Fruit fly (Drosophila melanogaster): ENCODE measurements around the gene sick.

sick gene

DNA sequence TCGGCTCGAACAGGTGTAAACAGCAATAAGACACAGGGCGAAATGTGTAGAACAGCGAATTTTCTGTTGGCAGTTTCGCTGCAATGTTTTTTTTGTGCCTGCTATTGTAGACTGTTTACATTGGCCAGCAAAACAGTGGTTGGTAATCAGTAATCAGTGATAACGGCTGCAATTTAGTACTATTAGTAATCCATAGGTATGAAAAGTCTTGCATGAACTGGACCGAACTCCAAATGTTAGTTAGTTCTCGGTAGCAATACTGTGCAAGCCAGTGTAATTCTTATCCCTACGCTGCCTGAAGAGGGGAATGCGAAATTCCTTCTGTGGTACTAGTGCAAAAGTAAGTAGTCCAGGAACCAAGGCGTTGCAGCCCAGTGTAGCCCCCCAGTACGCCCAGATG is 7.4 kb upstream of the sick start:
- TF ChIP-seq CG17801 (GFP tag; optimal IDR thresholded peaks at IDR 0.05; ENCODE audit: partially characterized antibody) = no peak

DNA sequence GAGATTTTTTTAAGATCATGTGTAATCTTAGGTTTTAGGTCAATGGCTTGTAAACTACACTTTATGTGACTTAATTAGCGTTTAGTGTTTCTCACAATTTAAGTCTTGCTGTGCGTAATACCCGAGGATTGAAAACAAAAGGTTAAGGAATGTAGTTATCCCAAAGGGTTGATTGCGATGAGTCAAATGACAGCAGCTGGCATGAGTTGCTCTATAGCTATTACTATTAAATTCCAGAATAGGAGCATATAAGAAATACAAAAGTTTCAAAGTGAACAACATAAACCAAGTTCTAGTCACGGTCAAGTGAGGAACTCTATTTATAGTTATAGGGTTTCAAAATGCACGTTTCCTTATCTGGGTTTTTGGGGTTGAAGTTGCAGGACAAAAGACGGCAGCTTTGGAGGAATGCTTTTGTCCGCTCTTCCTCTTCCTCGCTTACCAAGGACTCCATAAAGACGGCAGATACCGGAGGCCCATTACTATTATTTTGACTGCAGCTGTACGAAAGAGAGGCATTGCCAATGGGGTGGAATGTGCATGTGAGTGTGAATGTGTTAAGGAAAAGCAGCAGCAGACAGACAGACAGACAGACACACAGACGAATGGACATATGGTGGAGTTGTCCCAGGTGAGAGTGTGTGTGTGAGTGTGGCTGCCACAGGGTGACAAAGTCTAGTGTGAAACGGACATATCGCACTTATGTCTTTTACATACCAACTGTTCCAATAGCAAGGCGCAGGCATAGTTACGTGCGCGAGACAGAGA is 5.4 kb upstream of the sick start:
- no peak for TF ChIP-seq CG17801 (GFP tag; optimal IDR thresholded peaks at IDR 0.05; ENCODE audit: partially characterized antibody)

DNA sequence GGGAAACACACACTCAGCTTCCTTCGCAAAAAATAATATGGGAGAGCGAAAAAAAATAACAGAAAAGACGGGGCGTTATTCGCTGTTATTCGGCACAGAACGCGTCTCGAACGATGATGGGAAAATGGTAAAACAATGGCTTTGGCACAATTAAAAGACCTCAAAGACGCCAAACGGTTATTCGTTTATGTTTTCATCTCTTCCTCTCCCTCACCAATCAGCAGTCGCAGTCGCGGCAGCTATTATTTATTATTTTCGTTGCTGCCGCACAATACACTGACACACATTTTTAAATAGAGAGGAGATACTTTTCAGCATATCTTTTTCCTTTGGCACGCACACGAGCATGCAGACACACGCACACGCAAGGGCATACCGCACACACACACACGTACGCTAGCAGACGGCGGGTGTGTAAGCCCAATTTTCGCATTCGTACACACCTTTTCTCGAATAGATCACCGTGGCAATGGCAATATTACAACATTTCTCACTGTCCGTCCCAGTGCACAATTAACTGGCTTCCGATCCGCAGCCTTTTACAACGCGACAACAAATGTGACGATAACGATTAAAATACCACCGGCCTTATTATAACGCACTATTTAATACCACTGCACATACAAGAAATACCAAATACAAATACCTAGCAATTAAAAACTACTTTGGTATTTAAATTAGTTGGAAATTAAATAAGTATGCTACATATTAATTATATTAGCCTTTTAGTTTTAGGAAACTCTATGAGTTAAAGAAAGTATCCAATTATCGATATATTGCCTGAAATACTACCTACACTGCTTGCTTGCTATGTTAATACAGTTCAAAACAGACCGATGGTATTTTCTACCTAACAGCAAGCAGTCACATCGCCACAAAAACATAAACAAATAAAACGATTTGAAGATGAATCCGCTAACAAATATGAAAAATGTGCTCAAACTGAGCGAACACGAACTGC is 4.6 kb upstream of the sick start, which contains the start of the genes CdGAPr and CG10466:
Gene CdGAPr (minus strand): TSS at position 562 of the 961 bp plus-strand sequence.
Gene CG10466 (plus strand): TSS at position 784 of the 961 bp plus-strand sequence.
- peak; percentile 9 for TF ChIP-seq CG17801 (GFP tag; optimal IDR thresholded peaks at IDR 0.05; ENCODE audit: partially characterized antibody)

DNA sequence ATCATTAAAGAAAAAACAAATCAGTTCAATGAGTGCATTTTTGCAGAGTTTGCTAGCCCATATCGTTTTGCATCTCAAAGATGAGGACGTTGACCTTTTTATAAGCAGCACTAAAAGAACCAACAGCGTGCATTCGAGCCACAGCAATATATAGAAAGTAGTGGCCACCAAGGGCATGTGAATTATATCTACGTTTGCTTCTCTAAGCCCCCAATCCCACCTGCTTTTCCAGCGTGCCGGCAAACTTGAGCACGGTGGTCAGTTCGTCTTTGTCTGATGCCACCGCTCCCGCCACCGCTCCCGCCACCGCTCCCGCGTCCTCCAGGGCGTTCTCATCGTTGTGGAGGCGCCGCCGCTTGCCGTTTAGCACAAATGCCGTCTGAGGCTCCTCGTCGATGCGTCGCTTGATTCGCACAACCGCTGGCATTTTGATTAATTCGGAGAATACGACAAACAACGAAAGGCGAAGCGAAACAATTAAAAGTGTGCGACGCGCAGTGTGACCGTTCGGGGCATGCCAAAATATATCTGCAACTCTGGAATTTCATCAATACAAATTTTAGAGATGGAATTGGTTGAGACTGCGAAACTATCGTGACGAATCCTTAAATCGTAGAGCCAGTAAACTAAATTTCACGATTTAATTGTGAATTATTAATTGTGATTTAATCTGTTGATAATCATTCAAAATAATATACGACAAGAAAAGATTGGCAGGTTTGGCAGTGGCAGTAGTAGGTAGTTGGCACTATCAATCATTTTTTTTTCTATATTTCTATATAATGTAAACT is 650 bp upstream of the sick start:
- peak; percentile 11 for TF ChIP-seq CG17801 (GFP tag; optimal IDR thresholded peaks at IDR 0.05; ENCODE audit: partially characterized antibody)

DNA sequence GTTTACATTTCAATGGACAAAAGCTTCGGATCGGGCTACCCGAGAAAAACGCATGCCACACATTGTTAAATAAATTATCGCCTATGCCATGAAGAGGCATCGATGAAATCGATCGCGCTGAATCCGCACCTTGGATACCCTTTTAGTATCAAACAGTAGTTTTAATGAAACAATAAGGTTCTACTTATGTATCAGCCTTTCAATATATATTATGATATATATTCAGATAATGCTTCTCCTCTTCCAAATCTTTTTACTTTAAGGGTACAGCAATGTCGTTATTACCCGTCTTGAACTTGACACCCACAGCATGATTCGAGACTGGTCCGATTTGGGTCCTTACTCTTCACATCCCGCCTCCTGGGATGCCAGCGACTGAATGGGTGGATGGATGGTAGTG is 3.8 kb downstream of the sick start:
- no peak for TF ChIP-seq CG17801 (GFP tag; optimal IDR thresholded peaks at IDR 0.05; ENCODE audit: partially characterized antibody)

DNA sequence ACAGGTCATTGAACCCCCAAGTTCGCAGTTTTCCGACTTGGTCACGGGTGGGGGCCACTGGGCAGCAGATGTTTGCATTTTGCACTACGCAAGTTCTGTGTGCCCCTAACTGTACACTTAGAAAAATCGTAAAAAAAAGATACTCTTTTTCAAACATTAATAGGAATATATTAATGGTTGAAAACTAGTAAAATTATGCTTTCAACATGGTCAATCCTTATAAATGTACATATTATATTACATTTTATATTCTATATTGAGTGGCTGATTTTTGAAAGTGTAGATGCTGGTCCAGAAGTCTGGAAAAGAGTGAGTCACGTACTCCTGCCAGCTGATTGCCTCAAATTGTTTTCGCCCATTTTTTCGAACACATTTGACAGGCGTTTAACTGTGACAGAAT is 4.5 kb downstream of the sick start:
- TF ChIP-seq CG17801 (GFP tag; optimal IDR thresholded peaks at IDR 0.05; ENCODE audit: partially characterized antibody) = no peak

DNA sequence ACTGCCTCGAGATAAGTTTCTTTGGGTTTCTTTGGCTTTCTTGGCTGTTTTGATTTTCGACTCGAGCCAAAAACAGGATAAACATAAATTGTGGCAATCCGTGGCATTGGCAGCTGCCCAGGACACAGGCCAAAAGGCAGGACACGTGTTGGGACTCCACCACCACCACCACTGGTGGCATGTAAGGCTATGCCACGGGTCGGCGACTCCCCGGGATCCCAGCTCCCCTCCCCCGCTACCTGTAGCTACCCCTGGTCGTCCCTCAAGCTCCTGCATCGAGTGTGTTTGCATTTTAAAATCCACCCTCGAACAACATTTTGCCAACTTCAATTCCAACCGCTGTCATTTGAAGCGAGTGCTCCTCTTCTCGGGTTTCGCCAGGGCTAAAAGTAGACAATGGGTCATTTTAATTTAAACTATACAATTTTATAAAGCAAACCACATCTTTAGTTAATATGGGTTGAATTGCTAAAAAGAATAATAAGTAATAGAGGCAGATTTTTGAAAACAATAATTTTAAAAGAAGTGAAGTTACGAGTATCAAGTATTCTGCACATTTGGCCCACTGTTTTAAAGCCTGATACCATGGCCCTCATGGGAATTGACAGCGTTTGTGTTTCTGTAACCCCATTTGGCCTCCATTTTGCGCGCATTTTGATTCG is 5.9 kb downstream of the sick start:
- TF ChIP-seq CG17801 (GFP tag; optimal IDR thresholded peaks at IDR 0.05; ENCODE audit: partially characterized antibody) = no peak

DNA sequence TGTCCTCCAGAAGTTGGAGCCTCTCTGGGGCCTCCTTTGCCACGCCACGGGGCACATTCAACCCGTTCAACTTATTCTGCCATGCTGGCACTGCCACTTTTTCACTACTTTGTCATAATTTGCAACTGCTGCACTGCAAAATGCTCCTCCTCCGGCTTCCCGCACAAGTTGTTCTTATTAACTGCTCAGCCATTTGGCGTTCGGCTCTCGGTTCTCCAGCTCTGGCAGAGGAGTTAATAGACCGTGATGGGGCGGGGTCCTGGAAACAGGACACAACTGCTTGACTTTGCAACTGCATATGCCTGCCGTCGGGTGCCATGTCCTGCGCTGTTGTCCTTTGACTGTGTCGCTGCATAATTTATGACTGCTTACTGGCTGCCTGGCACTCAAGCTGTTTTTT is 8.8 kb downstream of the sick start:
- TF ChIP-seq CG17801 (GFP tag; optimal IDR thresholded peaks at IDR 0.05; ENCODE audit: partially characterized antibody) = no peak

DNA sequence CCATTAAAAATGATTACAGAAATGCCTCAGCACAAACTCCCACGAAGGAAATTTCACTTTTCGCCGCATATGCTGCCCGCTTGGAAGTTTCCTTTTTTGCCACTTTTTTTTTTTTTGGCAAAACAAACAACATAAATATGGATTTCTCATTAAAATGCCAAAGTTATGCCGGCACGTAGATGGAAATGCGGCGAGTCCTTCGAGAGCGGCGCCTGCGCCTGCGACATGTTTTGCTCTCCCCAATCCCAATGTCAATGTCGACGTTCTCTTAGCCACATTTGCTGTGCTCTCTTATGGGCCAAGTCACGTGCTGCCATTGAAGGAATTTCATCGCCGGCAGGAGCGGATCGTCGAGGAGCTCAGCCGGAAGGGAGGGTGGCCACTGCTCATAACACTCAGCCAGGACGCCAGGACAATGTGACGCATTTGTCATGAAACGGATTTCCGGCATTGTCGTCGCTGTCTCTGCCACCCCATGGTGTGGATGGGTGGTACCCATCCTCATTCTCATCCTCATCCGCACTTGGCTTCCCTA is 13.4 kb downstream of the sick start:
- no peak for TF ChIP-seq CG17801 (GFP tag; optimal IDR thresholded peaks at IDR 0.05; ENCODE audit: partially characterized antibody)

DNA sequence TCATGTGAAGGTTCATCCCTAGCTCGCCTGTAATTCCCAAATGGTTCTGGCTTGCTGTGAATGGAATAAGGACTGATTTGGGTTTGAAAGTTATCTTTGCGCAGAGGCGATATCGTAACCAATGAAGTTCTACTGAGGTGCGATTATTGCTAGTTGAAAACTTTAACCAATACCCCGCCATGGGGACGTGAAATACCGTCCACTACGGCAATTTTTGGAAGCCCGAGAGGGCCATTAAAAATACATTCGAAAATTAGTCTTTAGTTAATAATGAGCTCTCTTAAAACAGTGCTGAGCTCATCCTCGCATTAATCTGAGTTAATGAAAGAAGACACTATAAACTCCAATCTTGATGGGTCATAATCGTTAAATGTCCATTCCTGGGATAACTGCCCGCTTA is 14.5 kb downstream of the sick start:
- TF ChIP-seq CG17801 (GFP tag; optimal IDR thresholded peaks at IDR 0.05; ENCODE audit: partially characterized antibody) = no peak

DNA sequence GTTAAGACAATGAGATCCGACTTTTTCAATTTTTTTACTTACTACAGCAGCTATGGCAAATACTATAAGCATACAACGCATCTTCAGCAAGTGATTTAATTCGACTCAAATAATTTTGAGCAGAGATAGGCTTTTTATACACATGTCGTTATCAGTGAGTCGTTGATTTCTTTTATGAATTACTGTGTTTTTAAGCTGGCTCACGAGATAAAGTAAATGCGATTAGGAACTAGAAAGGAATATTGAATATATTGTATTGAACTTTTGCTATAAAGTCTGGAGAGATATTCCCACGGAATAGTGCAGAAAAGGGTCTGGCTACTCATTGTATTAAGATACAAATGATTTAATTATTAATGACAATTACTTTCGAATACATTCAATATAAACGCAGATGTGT is 18.3 kb downstream of the sick start, which contains the start of gene CG13962:
Gene CG13962 (minus strand): TSS at position 101 of the 400 bp plus-strand sequence.
- TF ChIP-seq CG17801 (GFP tag; optimal IDR thresholded peaks at IDR 0.05; ENCODE audit: partially characterized antibody) = no peak

DNA sequence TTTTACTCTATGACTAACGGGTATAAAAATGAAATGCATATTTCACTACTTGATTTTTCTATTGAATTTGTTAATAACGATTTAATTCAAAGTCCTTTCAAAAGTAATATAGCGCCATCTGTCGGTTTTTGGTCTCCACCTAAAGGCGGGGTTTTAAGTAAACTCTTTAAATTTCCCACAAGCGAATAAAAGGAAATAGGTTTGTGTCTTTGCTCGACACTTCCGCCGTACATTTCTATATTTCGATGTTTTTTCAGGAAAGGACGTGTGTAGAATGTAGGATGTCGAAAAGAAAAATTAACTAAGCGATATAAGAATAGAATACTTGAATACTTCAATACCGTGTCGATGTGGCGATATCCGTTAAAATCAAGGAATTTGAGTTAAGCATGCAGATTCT is 21.0 kb downstream of the sick start:
- no peak for TF ChIP-seq CG17801 (GFP tag; optimal IDR thresholded peaks at IDR 0.05; ENCODE audit: partially characterized antibody)

DNA sequence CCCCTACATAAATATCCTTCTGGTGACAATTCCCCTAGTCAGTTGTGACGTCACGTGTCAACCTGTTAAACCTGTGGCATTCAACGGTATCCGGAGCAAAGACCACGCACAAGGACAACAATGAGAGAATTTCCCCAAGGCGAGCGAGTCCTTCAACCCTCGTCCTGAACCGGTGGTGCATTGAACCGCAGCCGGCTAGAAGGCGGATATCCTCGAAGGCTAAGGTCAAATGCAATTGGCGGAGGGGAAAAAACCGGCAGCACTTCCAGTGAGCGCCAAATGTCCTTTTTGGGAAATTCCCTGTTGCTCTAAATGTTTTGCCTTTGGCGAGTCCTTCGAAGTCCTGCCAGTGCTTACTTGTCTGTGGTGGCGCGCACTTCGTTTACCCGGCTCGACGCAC is 23.7 kb downstream of the sick start:
- no peak for TF ChIP-seq CG17801 (GFP tag; optimal IDR thresholded peaks at IDR 0.05; ENCODE audit: partially characterized antibody)

DNA sequence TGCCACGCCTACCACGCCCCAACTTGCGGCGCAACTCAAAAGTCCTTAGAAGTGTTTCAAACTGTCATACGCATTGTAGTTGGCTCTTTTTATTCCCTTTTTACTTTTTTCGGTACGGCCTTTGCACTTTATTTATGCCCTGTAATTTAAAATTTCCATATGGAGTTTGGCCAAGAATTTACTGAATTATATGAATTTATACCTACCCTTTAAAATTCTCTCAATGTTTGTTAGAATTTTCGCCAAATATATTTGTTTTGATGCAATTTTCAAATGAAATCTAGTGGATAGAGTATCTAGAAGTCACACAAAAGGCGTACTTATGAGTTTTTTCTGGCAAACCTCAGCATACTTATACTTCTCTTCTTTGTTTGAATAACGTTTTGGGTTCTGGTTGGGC is 28.1 kb downstream of the sick start:
- no peak for TF ChIP-seq CG17801 (GFP tag; optimal IDR thresholded peaks at IDR 0.05; ENCODE audit: partially characterized antibody)
